Worm (Caenorhabditis elegans): ENCODE data around the gene F59A7.12.

F59A7.12 gene

DNA sequence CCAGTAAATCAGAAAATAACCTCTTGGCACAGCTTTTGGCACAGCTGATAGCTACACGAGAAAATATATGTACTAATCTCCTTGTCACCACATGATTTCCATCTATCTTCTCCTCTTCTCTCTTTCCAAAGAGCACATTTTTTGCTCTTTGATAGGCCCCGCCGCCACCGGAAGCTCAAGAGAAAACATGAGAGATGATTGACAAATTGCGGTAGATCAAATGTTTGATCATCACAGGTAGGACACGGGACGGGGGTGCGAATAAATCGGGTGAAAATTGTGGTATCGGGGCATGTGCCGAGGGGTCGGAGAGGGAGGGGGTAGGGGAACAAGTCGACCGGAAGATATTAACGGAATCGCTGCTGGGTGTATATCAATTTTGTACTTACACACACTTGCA lies 46.1 kb downstream of the F59A7.12 start:
- TF ChIP-seq mxl-3 (GFP tag; optimal IDR thresholded peaks at IDR 0.05), result peak; percentile 32
- no peak for TF ChIP-seq dmd-8 (GFP tag; IDR thresholded peaks at IDR 0.05)
- no peak for TF ChIP-seq hif-1 (tag; optimal IDR thresholded peaks at IDR 0.05)
- no peak for TF ChIP-seq F26F4.8 (GFP tag; conservative IDR thresholded peaks at IDR 0.05)
- TF ChIP-seq nhr-11 (tag; optimal IDR thresholded peaks at IDR 0.05), result peak; percentile 43
- TF ChIP-seq unc-130 (GFP tag; optimal IDR thresholded peaks at IDR 0.05), result no peak
- TF ChIP-seq lin-13 (GFP tag; optimal IDR thresholded peaks at IDR 0.05), result no peak
- no peak for TF ChIP-seq Y75B8A.6 (GFP tag; IDR thresholded peaks at IDR 0.05)
- peak; percentile 54 for TF ChIP-seq hlh-30 (tag; optimal IDR thresholded peaks at IDR 0.05; ENCODE audit: insufficient read depth)
- peak; percentile 20; the same call in 1 of the 2 replicates for TF ChIP-seq dmd-6 (GFP tag; IDR thresholded peaks at IDR 0.05)
- TF ChIP-seq hlh-11 (tag; optimal IDR thresholded peaks at IDR 0.05), result peak; percentile 73
- TF ChIP-seq daf-8 (GFP tag; IDR thresholded peaks at IDR 0.05), result no peak
- no peak for TF ChIP-seq ztf-11 (tag; optimal IDR thresholded peaks at IDR 0.05)
- no peak for TF ChIP-seq rbr-2 (tag; optimal IDR thresholded peaks at IDR 0.05)
- TF ChIP-seq dpl-1 (GFP tag; optimal IDR thresholded peaks at IDR 0.05), result no peak
- no peak for TF ChIP-seq ceh-82 (tag; optimal IDR thresholded peaks at IDR 0.05)
- no peak for TF ChIP-seq daf-16 (GFP tag; optimal IDR thresholded peaks at IDR 0.05)
- no peak for TF ChIP-seq daf-16 (tag; optimal IDR thresholded peaks at IDR 0.05)
- no peak for TF ChIP-seq ceh-62 (tag; optimal IDR thresholded peaks at IDR 0.05)
- TF ChIP-seq unc-62 (GFP tag; optimal IDR thresholded peaks at IDR 0.05 in 1 of 2), result no peak
- TF ChIP-seq unc-62 (tag; optimal IDR thresholded peaks at IDR 0.05), result no peak
- no peak for TF ChIP-seq mdt-29 (GFP tag; IDR thresholded peaks at IDR 0.05)
- no peak for TF ChIP-seq Y105C5A.15 (GFP tag; IDR thresholded peaks at IDR 0.05)
- no peak for TF ChIP-seq ceh-28 (tag; optimal IDR thresholded peaks at IDR 0.05)

Measured in whole organism, L4 larva.